Worm (Caenorhabditis elegans) whole organism, L3 larva: ENCODE measurements around the gene Y54G11A.14.

Experiments
- ZK546.5 ChIP-seq: sonication (generic microtip); optimal IDR thresholded peaks from 2 replicates; lab custom pipeline; 2017; ENCODE audit warnings: missing biosample characterization, missing genetic modification characterization
- ama-1 ChIP-seq: fragments of 150-350 bp; optimal IDR thresholded peaks from 2 replicates; lab custom pipeline; 2018
- ceh-28 ChIP-seq: fragments of 150-350 bp; optimal IDR thresholded peaks from 2 replicates; lab custom pipeline; 2014; ENCODE audit warnings: missing biosample characterization, missing genetic modification reagents, missing genetic modification characterization
- egl-5 ChIP-seq: fragments of 150-350 bp; optimal IDR thresholded peaks from 2 replicates; lab custom pipeline; 2017; ENCODE audit warnings: missing biosample characterization, missing genetic modification reagents, missing genetic modification characterization, inconsistent platforms
- mdl-1 ChIP-seq: fragments of 150-350 bp; optimal IDR thresholded peaks from 2 replicates; lab custom pipeline; 2014; ENCODE audit warnings: missing biosample characterization, missing genetic modification characterization
- nhr-28 ChIP-seq: fragments of 150-350 bp; optimal IDR thresholded peaks from 2 replicates; lab custom pipeline; 2014; ENCODE audit warnings: missing biosample characterization, missing genetic modification characterization
- nhr-76 ChIP-seq: fragments of 150-350 bp; sonication (generic microtip); optimal IDR thresholded peaks from 5 replicates; lab custom pipeline; 2014; ENCODE audit warnings: missing biosample characterization, missing genetic modification characterization
- zag-1 ChIP-seq: fragments of 150-350 bp; optimal IDR thresholded peaks from 2 replicates; lab custom pipeline; 2014; ENCODE audit warnings: missing biosample characterization, missing genetic modification characterization

- TF ChIP-seq nhr-28 (tag; lab: Kevin White, UChicago) (no peak), ama-1 (lab: Kevin White, UChicago) (no peak), zag-1 (tag; lab: Kevin White, UChicago) (no peak), ceh-28 (tag; lab: Kevin White, UChicago) (no peak), nhr-76 (no peak), egl-5 (no peak), ZK546.5 (tag; lab: Kevin White, UChicago) (no peak), mdl-1 (tag; lab: Kevin White, UChicago) (no peak)
Observed at ce11 chrII:14311537-14311936, 6.4 kb upstream of the Y54G11A.14 start.
